Worm (Caenorhabditis elegans): ENCODE measurements around the gene F53C3.4.

DNA sequence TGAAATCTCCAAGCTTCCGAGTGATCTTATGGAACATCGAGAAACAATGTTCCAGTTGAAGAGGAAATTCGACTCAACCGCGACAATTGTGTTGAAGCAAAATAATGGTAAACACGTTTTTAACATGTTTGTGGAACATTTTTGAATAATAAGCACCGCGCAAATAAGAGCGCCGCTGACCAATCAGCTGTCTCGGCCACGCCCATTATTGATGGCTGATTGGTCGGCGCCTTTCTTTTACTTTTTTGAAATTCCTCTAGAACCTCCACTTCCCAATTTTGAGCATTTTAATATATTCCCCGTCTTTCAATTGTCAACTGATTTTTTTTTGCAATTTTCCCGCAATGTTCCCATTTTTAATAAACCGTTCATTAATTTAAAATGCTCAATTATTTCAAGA, 6.9 kb downstream of the F53C3.4 start:
- no peak for TF ChIP-seq T26A8.4 (GFP tag; IDR thresholded peaks at IDR 0.05)
- TF ChIP-seq daf-8 (GFP tag; IDR thresholded peaks at IDR 0.05) = no peak
- TF ChIP-seq ceh-82 (tag; optimal IDR thresholded peaks at IDR 0.05) = no peak
- TF ChIP-seq aly-2 (tag; optimal IDR thresholded peaks at IDR 0.05) = no peak
- no peak for TF ChIP-seq ZK546.5 (tag; optimal IDR thresholded peaks at IDR 0.05)
- TF ChIP-seq ceh-28 (tag; optimal IDR thresholded peaks at IDR 0.05) = no peak
- TF ChIP-seq unc-62 (GFP tag; optimal IDR thresholded peaks at IDR 0.05 in 1 of 2) = peak in 1 of 2 experiments; percentile 59
- TF ChIP-seq unc-62 (tag; optimal IDR thresholded peaks at IDR 0.05) = no peak
- TF ChIP-seq mep-1 (tag; optimal IDR thresholded peaks at IDR 0.05) = no peak
- no peak for TF ChIP-seq fos-1 (tag; optimal IDR thresholded peaks at IDR 0.05)
- TF ChIP-seq nhr-10 (tag; optimal IDR thresholded peaks at IDR 0.05) = no peak
- TF ChIP-seq nhr-76 (tag; optimal IDR thresholded peaks at IDR 0.05) = no peak
- TF ChIP-seq mdl-1 (tag; optimal IDR thresholded peaks at IDR 0.05) = no peak
- TF ChIP-seq sdz-12 (GFP tag; optimal IDR thresholded peaks at IDR 0.05) = no peak

All from whole organism, L4 larva.